Worm (Caenorhabditis elegans) whole organism, L3 larva: ENCODE results near the gene srj-25.

Source experiments
- ZK546.5 ChIP-seq: sonication (generic microtip); optimal IDR thresholded peaks from 2 replicates; lab custom pipeline; 2017; ENCODE audit warnings: missing biosample characterization, missing genetic modification characterization
- aly-2 ChIP-seq: fragments of 150-350 bp; optimal IDR thresholded peaks from 2 replicates; lab custom pipeline; 2014; ENCODE audit warnings: missing biosample characterization, missing genetic modification characterization
- ama-1 ChIP-seq: fragments of 150-350 bp; optimal IDR thresholded peaks from 2 replicates; lab custom pipeline; 2018
- ceh-16 ChIP-seq: sonication (generic microtip); optimal IDR thresholded peaks from 2 replicates; lab custom pipeline; 2017; ENCODE audit warnings: missing biosample characterization, missing genetic modification characterization
- ceh-28 ChIP-seq: fragments of 150-350 bp; optimal IDR thresholded peaks from 2 replicates; lab custom pipeline; 2014; ENCODE audit warnings: missing biosample characterization, missing genetic modification reagents, missing genetic modification characterization
- ceh-82 ChIP-seq: fragments of 150-350 bp; optimal IDR thresholded peaks from 2 replicates; lab custom pipeline; 2014; ENCODE audit warnings: missing biosample characterization, missing genetic modification characterization
- ceh-9 ChIP-seq: sonication (generic microtip); optimal IDR thresholded peaks from 2 replicates; lab custom pipeline; 2018; ENCODE audit warnings: missing biosample characterization, missing genetic modification characterization
- daf-12 ChIP-seq: fragments of 150-350 bp; optimal IDR thresholded peaks from 2 replicates; lab custom pipeline; 2014; ENCODE audit warnings: missing biosample characterization, missing genetic modification reagents, missing genetic modification characterization
- egl-5 ChIP-seq: fragments of 150-350 bp; optimal IDR thresholded peaks from 2 replicates; lab custom pipeline; 2017; ENCODE audit warnings: missing biosample characterization, missing genetic modification reagents, missing genetic modification characterization, inconsistent platforms
- elt-1 ChIP-seq: fragments of 150-350 bp; optimal IDR thresholded peaks from 2 replicates; lab custom pipeline; 2014; ENCODE audit warnings: missing biosample characterization, missing genetic modification characterization
- elt-2 ChIP-seq: sonication (generic microtip); optimal IDR thresholded peaks from 2 replicates; lab custom pipeline; 2016; ENCODE audit warnings: missing genetic modification reagents, mild to moderate bottlenecking, missing genetic modification characterization, missing compliant biosample characterization
- elt-3 ChIP-seq, 3 experiments: fragments of 150-350 bp in 1 of 3; sonication (generic microtip) in 2 of 3; optimal IDR thresholded peaks; 2 replicates in 2 of 3; 4 replicates in 1 of 3; lab custom pipeline; 2014 to 2017; ENCODE audit warnings: missing biosample characterization in 3 of 3, missing genetic modification characterization in 3 of 3
- fkh-10 ChIP-seq: sonication (generic microtip); optimal IDR thresholded peaks from 2 replicates; lab custom pipeline; 2017; ENCODE audit warnings: missing biosample characterization, missing genetic modification reagents, missing genetic modification characterization
- fkh-2 ChIP-seq: fragments of 150-350 bp; optimal IDR thresholded peaks from 2 replicates; lab custom pipeline; 2014; ENCODE audit warnings: missing biosample characterization, missing genetic modification reagents, missing genetic modification characterization
- fos-1 ChIP-seq: fragments of 150-350 bp; optimal IDR thresholded peaks from 2 replicates; lab custom pipeline; 2014; ENCODE audit warnings: missing biosample characterization, missing genetic modification characterization
- hmg-11 ChIP-seq: sonication (generic microtip); optimal IDR thresholded peaks from 2 replicates; lab custom pipeline; 2016; ENCODE audit warnings: missing genetic modification characterization, missing compliant biosample characterization
- jun-1 ChIP-seq: fragments of 150-350 bp; optimal IDR thresholded peaks from 2 replicates; lab custom pipeline; 2014; ENCODE audit warnings: missing biosample characterization, missing genetic modification reagents, missing genetic modification characterization
- lin-15B ChIP-seq: fragments of 150-350 bp; optimal IDR thresholded peaks from 2 replicates; lab custom pipeline; 2014; ENCODE audit warnings: missing biosample characterization, missing genetic modification characterization
- lin-39 ChIP-seq: fragments of 150-350 bp; optimal IDR thresholded peaks from 2 replicates; lab custom pipeline; 2018; ENCODE audit warnings: missing biosample characterization, missing genetic modification reagents, missing genetic modification characterization
- lsy-12 ChIP-seq: sonication (generic microtip); optimal IDR thresholded peaks from 2 replicates; lab custom pipeline; 2016; ENCODE audit warnings: mild to moderate bottlenecking, missing genetic modification characterization, missing compliant biosample characterization
- mdl-1 ChIP-seq: fragments of 150-350 bp; optimal IDR thresholded peaks from 2 replicates; lab custom pipeline; 2014; ENCODE audit warnings: missing biosample characterization, missing genetic modification characterization
- nhr-11 ChIP-seq: fragments of 150-350 bp; optimal IDR thresholded peaks from 2 replicates; lab custom pipeline; 2014; ENCODE audit warnings: missing biosample characterization, missing genetic modification characterization
- nhr-12 ChIP-seq: fragments of 150-350 bp; optimal IDR thresholded peaks from 2 replicates; lab custom pipeline; 2014; ENCODE audit warnings: missing biosample characterization, missing genetic modification characterization
- nhr-237 ChIP-seq: fragments of 150-350 bp; optimal IDR thresholded peaks from 2 replicates; lab custom pipeline; 2014; ENCODE audit warnings: missing biosample characterization, missing genetic modification characterization
- nhr-28 ChIP-seq: fragments of 150-350 bp; optimal IDR thresholded peaks from 2 replicates; lab custom pipeline; 2014; ENCODE audit warnings: missing biosample characterization, missing genetic modification characterization
- nhr-43 ChIP-seq: sonication (generic microtip); optimal IDR thresholded peaks from 2 replicates; lab custom pipeline; 2016; ENCODE audit warnings: mild to moderate bottlenecking, missing genetic modification characterization, missing compliant biosample characterization; ENCODE audit not compliant: poor library complexity, severe bottlenecking
- nhr-67 ChIP-seq: fragments of 150-350 bp; optimal IDR thresholded peaks from 2 replicates; lab custom pipeline; 2014; ENCODE audit warnings: missing biosample characterization, missing genetic modification characterization
- nhr-76 ChIP-seq: fragments of 150-350 bp; sonication (generic microtip); optimal IDR thresholded peaks from 5 replicates; lab custom pipeline; 2014; ENCODE audit warnings: missing biosample characterization, missing genetic modification characterization
- nhr-77 ChIP-seq: fragments of 150-350 bp; optimal IDR thresholded peaks from 2 replicates; lab custom pipeline; 2014; ENCODE audit warnings: missing biosample characterization, missing genetic modification characterization
- pha-4 ChIP-seq: fragments of 150-350 bp; optimal IDR thresholded peaks from 2 replicates; lab custom pipeline; 2014; ENCODE audit warnings: missing biosample characterization, missing genetic modification reagents, missing genetic modification characterization
- sea-2 ChIP-seq: fragments of 150-350 bp; sonication (generic microtip); optimal IDR thresholded peaks from 4 replicates; lab custom pipeline; 2014; ENCODE audit warnings: missing biosample characterization, missing genetic modification reagents, missing genetic modification characterization
- skn-1 ChIP-seq: fragments of 150-350 bp; optimal IDR thresholded peaks from 2 replicates; lab custom pipeline; 2014; ENCODE audit warnings: missing biosample characterization, missing genetic modification characterization
- snpc-4 ChIP-seq: fragments of 150-350 bp; optimal IDR thresholded peaks from 2 replicates; lab custom pipeline; 2014; ENCODE audit warnings: missing biosample characterization, missing genetic modification characterization
- tbx-2 ChIP-seq: sonication (generic microtip); optimal IDR thresholded peaks from 2 replicates; lab custom pipeline; 2016; ENCODE audit warnings: mild to moderate bottlenecking, missing genetic modification characterization, missing compliant biosample characterization
- unc-39 ChIP-seq: sonication (generic microtip); optimal IDR thresholded peaks from 4 replicates; lab custom pipeline; 2017; ENCODE audit warnings: missing biosample characterization, missing genetic modification characterization
- unc-62 ChIP-seq: fragments of 150-350 bp; sonication (generic microtip); optimal IDR thresholded peaks from 4 replicates; lab custom pipeline; 2014; ENCODE audit warnings: missing biosample characterization, missing genetic modification reagents, missing genetic modification characterization
- zag-1 ChIP-seq: fragments of 150-350 bp; optimal IDR thresholded peaks from 2 replicates; lab custom pipeline; 2014; ENCODE audit warnings: missing biosample characterization, missing genetic modification characterization
- ztf-11 ChIP-seq: fragments of 150-350 bp; optimal IDR thresholded peaks from 2 replicates; lab custom pipeline; 2014; ENCODE audit warnings: missing biosample characterization, missing genetic modification characterization

Gene srj-25

DNA sequence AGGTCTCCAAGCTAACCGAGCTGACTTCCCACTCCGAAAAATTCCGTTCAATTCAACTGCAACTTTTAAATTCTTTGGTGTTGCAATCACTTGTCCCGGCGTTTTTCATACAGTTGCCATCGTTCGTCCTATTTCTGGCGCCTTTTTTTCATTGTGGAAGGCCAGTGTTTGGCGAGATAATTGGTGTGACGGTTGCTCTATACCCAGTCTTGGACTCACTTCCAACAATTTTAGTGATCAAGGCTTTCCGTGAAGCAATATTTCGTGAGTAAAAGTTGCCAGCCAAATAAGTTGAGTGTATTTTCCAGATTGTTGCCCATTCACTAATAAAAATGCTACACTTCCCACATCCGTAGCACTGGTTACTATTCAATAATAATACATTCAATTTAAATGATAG lies 36.1 kb upstream of the srj-25 start:
- no peak for TF ChIP-seq nhr-12 (tag; lab: Kevin White, UChicago)
- no peak for TF ChIP-seq ceh-28 (tag; lab: Kevin White, UChicago)

DNA sequence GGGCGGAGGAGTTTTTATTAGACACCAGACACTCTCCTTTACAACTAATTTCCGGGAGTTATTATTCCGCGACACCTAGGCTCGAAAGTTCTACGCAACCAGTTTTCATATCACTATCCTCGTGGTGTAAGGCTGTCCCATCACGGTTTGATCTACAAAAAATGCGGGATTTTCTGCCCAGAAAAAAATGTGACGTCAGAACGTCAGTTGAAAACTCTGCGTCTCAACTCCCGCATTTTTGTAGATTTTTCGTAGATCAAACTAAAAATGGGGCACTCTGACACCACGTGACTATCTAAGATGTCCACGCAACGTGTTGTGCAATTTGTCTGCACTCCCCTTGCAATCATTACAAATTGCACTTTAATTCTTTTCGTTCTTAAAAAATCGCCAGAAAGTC lies 28.7 kb upstream of the srj-25 start, which contains the start of gene str-238:
TSS of gene str-238 (plus strand) at position 301 of the 400 bp plus-strand sequence.
- TF ChIP-seq sea-2 (GFP tag; lab: Kevin White, UChicago) (no peak), unc-39 (no peak), elt-3 (tag; optimal IDR thresholded peaks at IDR 0.05; lab: Kevin White, UChicago) (no peak), nhr-12 (tag; lab: Kevin White, UChicago) (no peak), elt-1 (tag; lab: Kevin White, UChicago) (no peak), nhr-28 (no peak), skn-1 (tag; lab: Kevin White, UChicago) (no peak), jun-1 (tag; lab: Kevin White, UChicago) (no peak), mdl-1 (tag; lab: Kevin White, UChicago) (no peak), lin-15B (tag; lab: Kevin White, UChicago) (no peak)

DNA sequence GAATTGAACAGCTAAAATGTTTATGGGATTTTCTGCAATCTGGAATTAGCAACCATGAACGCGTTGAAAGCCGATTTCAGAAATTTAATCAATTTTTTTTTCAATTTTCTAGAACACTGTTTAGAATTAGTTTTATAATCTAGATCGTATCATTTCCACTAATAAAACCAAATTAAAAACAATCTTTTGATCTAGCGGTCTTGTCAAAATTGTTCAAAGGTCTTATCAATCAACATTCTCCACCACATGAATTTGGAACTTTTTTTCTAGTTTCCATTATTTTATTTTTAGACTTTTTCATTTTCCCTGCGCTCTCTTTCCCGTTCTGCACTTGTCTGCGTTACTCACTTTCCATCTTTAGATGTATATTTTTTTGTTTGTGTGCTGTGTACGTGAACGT lies 26.3 kb upstream of the srj-25 start, which contains the start of gene srp-2:
TSS of gene srp-2 (plus strand) at position 301 of the 400 bp plus-strand sequence.
- TF ChIP-seq ZK546.5 = no peak
- TF ChIP-seq egl-5 (tag; lab: Kevin White, UChicago) = no peak
- no peak for TF ChIP-seq zag-1 (tag; lab: Kevin White, UChicago)
- no peak for TF ChIP-seq sea-2 (GFP tag; lab: Kevin White, UChicago)
- TF ChIP-seq nhr-76 (tag; lab: Kevin White, UChicago) = no peak
- no peak for TF ChIP-seq ama-1
- TF ChIP-seq unc-62 (GFP tag; lab: Kevin White, UChicago) = no peak
- TF ChIP-seq lsy-12 = no peak
- TF ChIP-seq ceh-82 (tag; lab: Kevin White, UChicago) = no peak
- no peak for TF ChIP-seq ztf-11 (tag; lab: Kevin White, UChicago)
- TF ChIP-seq nhr-28 = no peak
- no peak for TF ChIP-seq nhr-237

ce11 chrV:761882-762281 lies 25.8 kb upstream of the srj-25 start, which contains the start of gene C05E4.12:
TSS of gene C05E4.12 (minus strand) at chrV:761982.
- no peak for TF ChIP-seq skn-1 (tag; lab: Kevin White, UChicago)
- TF ChIP-seq snpc-4 = no peak

ce11 chrV:761235-761634 lies 25.2 kb upstream of the srj-25 start, which contains the start of gene C05E4.15:
TSS of gene C05E4.15 (minus strand) at chrV:761335.
- TF ChIP-seq pha-4 (tag; lab: Kevin White, UChicago) (no peak), nhr-67 (tag; lab: Kevin White, UChicago) (no peak), nhr-237 (no peak), ceh-9 (tag; lab: Kevin White, UChicago) (no peak), elt-2 (tag; lab: Kevin White, UChicago) (no peak), fos-1 (tag; lab: Kevin White, UChicago) (no peak), ztf-11 (tag; lab: Kevin White, UChicago) (no peak), elt-1 (tag; lab: Kevin White, UChicago) (no peak), ama-1 (no peak), skn-1 (tag; lab: Kevin White, UChicago) (no peak), hmg-11 (no peak), aly-2 (tag; lab: Kevin White, UChicago) (no peak), tbx-2 (tag; lab: Kevin White, UChicago) (no peak), lin-39 (tag; lab: Kevin White, UChicago) (no peak), nhr-43 (tag; lab: Kevin White, UChicago) (no peak), ceh-16 (tag; lab: Kevin White, UChicago) (no peak), sea-2 (GFP tag; lab: Kevin White, UChicago) (no peak), fkh-2 (no peak)

DNA sequence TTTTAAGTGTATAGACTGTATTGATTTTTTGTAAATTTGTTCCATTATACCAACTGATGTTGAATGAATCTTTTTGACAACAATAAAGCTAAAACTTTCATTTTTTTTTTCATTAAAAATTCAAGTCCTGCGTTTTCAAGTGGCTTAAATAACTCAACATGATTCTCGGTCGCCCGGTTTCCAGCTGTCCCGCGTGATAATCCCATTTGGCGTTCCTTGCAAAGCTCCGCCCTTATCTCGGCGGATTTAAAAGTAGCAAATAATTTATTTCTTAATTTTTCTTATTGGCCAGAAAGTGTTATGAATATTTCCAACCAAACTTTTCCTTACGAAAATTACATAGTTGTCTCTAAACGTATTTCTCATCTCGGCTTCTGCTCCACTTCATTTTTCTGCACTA lies 20.1 kb upstream of the srj-25 start, which contains the start of gene str-20:
TSS of gene str-20 (plus strand) at position 301 of the 400 bp plus-strand sequence.
- TF ChIP-seq fkh-2 (no peak), elt-2 (tag; lab: Kevin White, UChicago) (no peak), mdl-1 (tag; lab: Kevin White, UChicago) (no peak), daf-12 (tag; lab: Kevin White, UChicago) (no peak), nhr-67 (tag; lab: Kevin White, UChicago) (no peak), lsy-12 (no peak), lin-39 (tag; lab: Kevin White, UChicago) (no peak), ama-1 (no peak), ceh-28 (tag; lab: Kevin White, UChicago) (no peak), ceh-82 (tag; lab: Kevin White, UChicago) (no peak), hmg-11 (no peak), ceh-16 (tag; lab: Kevin White, UChicago) (no peak), skn-1 (tag; lab: Kevin White, UChicago) (no peak), elt-3 (tag; optimal IDR thresholded peaks at IDR 0.05; lab: Kevin White, UChicago) (no peak), nhr-11 (tag; lab: Kevin White, UChicago) (no peak), nhr-77 (no peak), fkh-10 (GFP tag; lab: Kevin White, UChicago) (no peak)
- TF ChIP-seq, all 47 proteins: peak for 0
